Fruit fly (Drosophila melanogaster): Measurements from ENCODE around the gene jb.

The jb gene

DNA sequence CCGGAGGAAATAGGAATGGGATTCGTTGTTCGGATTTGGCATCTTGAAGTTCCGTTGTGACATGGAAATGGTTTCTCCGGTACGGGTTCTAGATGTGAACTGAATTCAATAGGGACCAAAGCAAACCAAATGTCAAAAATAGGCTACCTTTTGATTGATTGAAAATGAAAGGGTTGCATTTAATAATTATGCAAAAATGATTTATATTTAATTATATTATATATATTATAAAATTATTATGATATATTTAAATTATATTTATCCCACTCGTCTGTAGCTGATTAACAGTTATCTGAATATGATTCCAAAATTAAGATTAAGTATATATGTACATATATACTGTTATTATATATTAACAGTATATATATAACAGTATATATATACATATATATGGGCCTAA is at the start of gene jb:
TSS of gene jb (minus strand) at position 101 of the 400 bp plus-strand sequence.
- TF ChIP-seq net (GFP tag; optimal IDR thresholded peaks at IDR 0.05) (no peak), CG11902 (GFP tag; optimal IDR thresholded peaks at IDR 0.05) (no peak), CG8319 (GFP tag; optimal IDR thresholded peaks at IDR 0.05) (no peak), cyc (GFP tag; optimal IDR thresholded peaks at IDR 0.05) (no peak), eg (GFP tag; IDR thresholded peaks at IDR 0.05) (no peak), CG3032 (tag; optimal IDR thresholded peaks at IDR 0.05) (no peak), Smox (GFP tag; optimal IDR thresholded peaks at IDR 0.05) (no peak), Lpt (GFP tag; optimal IDR thresholded peaks at IDR 0.05) (no peak), achi (GFP tag; optimal IDR thresholded peaks at IDR 0.05) (no peak), CG15336 (GFP tag; IDR thresholded peaks at IDR 0.05) (no peak), dsx (GFP tag; optimal IDR thresholded peaks at IDR 0.05; ENCODE audit: poor library complexity, severe bottlenecking) (no peak), Sox102F (GFP tag; optimal IDR thresholded peaks at IDR 0.05) (no peak), CG11294 (GFP tag; IDR thresholded peaks at IDR 0.05) (no peak)

DNA sequence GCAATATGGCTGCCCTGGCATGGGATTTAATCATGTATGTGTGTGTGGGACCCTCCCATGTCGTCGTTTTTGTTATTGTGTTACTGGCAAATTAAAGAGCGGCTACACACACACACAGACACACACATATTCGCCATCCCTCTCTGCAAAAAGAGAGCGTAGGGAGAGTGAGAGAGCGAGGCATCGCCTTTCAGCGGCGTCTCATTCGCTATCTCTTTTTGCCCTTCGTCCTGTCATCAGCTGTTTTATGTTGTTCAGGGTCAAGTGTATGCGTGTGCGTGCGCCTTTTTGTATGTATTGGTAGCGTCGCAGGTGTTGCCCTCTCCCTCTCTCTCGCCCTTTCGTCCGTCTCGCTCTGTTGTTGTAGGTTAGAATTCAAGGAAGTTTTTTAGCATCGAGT is 46.3 kb upstream of the jb start:
- no peak for TF ChIP-seq Hr38 (GFP tag; optimal IDR thresholded peaks at IDR 0.05)
- no peak for TF ChIP-seq Blimp-1 (GFP tag; optimal IDR thresholded peaks at IDR 0.05)
- no peak for TF ChIP-seq pdm3 (GFP tag; optimal IDR thresholded peaks at IDR 0.05)
- no peak for TF ChIP-seq Met (GFP tag; optimal IDR thresholded peaks at IDR 0.05)
- no peak for TF ChIP-seq lz (GFP tag; optimal IDR thresholded peaks at IDR 0.05)
- no peak for TF ChIP-seq CG8319 (GFP tag; optimal IDR thresholded peaks at IDR 0.05)
- TF ChIP-seq Eip75B (GFP tag; optimal IDR thresholded peaks at IDR 0.05): no peak

DNA sequence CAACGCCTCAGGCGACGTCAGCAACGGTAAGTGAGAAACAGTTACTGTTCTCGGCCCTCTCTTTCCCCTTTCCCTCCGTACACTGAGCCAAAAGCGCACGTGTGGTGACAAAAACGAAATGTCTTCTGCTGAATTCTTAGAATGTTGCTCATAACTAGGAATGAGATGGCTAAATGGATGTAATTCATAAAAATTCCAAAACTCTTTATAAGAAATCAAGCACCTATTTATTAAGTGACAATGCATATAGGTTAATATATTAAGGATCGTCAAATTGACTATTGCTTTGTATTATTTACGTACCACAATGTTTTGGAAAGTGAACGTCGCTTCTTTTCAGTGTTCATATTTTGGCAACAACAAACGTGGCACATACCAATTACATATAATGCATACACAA is 43.9 kb upstream of the jb start:
- TF ChIP-seq Eip78C (GFP tag): peak; percentile 59
- no peak for TF ChIP-seq CG11902 (GFP tag; optimal IDR thresholded peaks at IDR 0.05)

DNA sequence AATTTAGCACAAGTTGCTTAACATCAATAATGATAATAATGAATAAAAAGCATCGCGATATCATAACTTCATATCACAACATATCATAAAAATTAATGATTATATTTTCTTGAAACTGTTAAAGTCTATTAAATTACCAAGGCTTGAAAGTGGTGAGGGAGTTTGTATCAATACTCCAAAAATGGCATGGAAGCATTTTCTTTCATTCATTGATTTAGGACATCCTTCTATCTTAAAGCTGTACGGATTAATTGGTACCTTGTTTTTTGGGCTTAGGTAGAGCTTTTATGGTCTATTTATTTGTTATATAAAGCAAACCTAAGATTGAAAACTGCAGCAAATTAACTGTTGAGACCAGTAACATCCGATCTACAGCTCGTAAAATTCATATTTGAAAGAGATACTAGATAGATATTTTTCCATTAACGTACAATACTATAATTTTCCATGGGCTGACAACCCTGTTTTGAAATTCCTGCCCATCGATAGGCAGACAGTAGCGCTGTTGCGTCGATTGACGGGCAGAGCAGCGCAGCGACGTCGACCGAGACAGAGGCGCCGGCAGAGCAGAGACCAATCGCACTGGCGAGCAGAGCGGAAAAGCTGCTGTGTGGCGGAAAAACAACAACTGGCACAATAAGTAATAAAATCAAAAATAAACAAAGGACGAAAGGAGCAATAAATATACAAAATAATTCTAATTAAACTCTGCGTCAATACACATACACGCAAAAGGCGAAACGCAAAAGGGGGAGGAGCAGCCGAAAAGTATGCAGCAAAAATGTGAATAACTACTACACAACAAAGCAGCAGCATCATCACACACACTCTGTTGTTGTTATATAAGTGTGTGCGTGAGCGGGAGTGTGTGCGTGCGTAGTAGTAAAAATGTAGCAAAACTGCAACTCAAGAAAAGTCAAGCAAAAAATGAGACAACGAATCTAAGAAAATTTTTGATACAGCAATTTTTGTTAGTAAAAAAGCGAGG is 43.0 kb upstream of the jb start, which contains the start of gene CG1695:
TSS of gene CG1695 (plus strand) at position 606 of the 988 bp plus-strand sequence.
- TF ChIP-seq Hr4 (GFP tag; optimal IDR thresholded peaks at IDR 0.05) (peak; percentile 8), esn (GFP tag; optimal IDR thresholded peaks at IDR 0.05) (peak; percentile 18), cyc (GFP tag; optimal IDR thresholded peaks at IDR 0.05) (peak; percentile 37), CG7368 (GFP tag; optimal IDR thresholded peaks at IDR 0.05) (no peak), topi (GFP tag; optimal IDR thresholded peaks at IDR 0.05) (peak; percentile 16), CG11294 (GFP tag; IDR thresholded peaks at IDR 0.05) (no peak), ss (GFP tag; optimal IDR thresholded peaks at IDR 0.05) (no peak), Met (GFP tag; optimal IDR thresholded peaks at IDR 0.05) (peak; percentile 23), CG6792 (GFP tag; optimal IDR thresholded peaks at IDR 0.05) (peak; percentile 32), Eip75B (GFP tag; optimal IDR thresholded peaks at IDR 0.05) (no peak), CG11762 (GFP tag; optimal IDR thresholded peaks at IDR 0.05; ENCODE audit: insufficient read depth) (no peak), Eip78C (GFP tag) (peak; percentile 69), lz (GFP tag; optimal IDR thresholded peaks at IDR 0.05) (peak; percentile 5), pdm3 (GFP tag; optimal IDR thresholded peaks at IDR 0.05) (peak; percentile 21), CG15336 (GFP tag; IDR thresholded peaks at IDR 0.05) (0 out of 2 replicates have a peak, but pooled peaks have one; percentile 7), svp (GFP tag) (peak; percentile 69), CG1621 (tag; optimal IDR thresholded peaks at IDR 0.05) (no peak), achi (GFP tag; optimal IDR thresholded peaks at IDR 0.05) (peak; percentile 4), Ets21C (GFP tag; optimal IDR thresholded peaks at IDR 0.05) (no peak), CG3032 (tag; optimal IDR thresholded peaks at IDR 0.05) (no peak), CG9139 (GFP tag; optimal IDR thresholded peaks at IDR 0.05) (no peak), Hr39 (GFP tag; optimal IDR thresholded peaks at IDR 0.05) (peak; percentile 20), spab (GFP tag; optimal IDR thresholded peaks at IDR 0.05) (no peak), OdsH (GFP tag; optimal IDR thresholded peaks at IDR 0.05) (peak; percentile 23), CG31627 (GFP tag; optimal IDR thresholded peaks at IDR 0.05) (peak; percentile 21), acj6 (GFP tag; optimal IDR thresholded peaks at IDR 0.05) (no peak), eg (GFP tag; IDR thresholded peaks at IDR 0.05) (no peak; the same call in 2 of the 3 replicates), CG32006 (GFP tag; optimal IDR thresholded peaks at IDR 0.05) (peak; percentile 43)

All from whole organism, prepupa.